Fruit fly (Drosophila melanogaster) whole organism, wandering third instar larva: ENCODE results near the gene CG32603.

Experiments
- Abd-B ChIP-seq: fragments of >200 bp; optimal IDR thresholded peaks from 2 replicates; lab custom pipeline; 2017; ENCODE audit warnings: missing biosample characterization, missing genetic modification characterization
- CG32264 ChIP-seq: fragments of 200-800 bp; sonication (Bioruptor generic); optimal IDR thresholded peaks from 2 replicates; lab custom pipeline; 2016; ENCODE audit warnings: missing biosample characterization, missing genetic modification characterization
- Dfd ChIP-seq: fragments of >200 bp; optimal IDR thresholded peaks from 2 replicates; lab custom pipeline; 2017; ENCODE audit warnings: missing biosample characterization, missing genetic modification characterization
- HLH106 ChIP-seq: fragments of 200-800 bp; optimal IDR thresholded peaks from 3 replicates; lab custom pipeline; 2019; ENCODE audit warnings: missing biosample characterization, mild to moderate bottlenecking, missing genetic modification characterization, moderate library complexity
- Myc ChIP-seq: fragments of >200 bp; optimal IDR thresholded peaks from 2 replicates; lab custom pipeline; 2017
- OdsH ChIP-seq: fragments of 200-800 bp; sonication (Bioruptor generic); optimal IDR thresholded peaks from 2 replicates; lab custom pipeline; 2016; ENCODE audit warnings: missing biosample characterization, mild to moderate bottlenecking, missing genetic modification characterization
- Sp1 ChIP-seq: fragments of 200-800 bp; sonication (Bioruptor generic); optimal IDR thresholded peaks from 3 replicates; lab custom pipeline; 2019; ENCODE audit warnings: missing biosample characterization, mild to moderate bottlenecking, missing genetic modification characterization, moderate library complexity
- br ChIP-seq: fragments of 200-800 bp; sonication (Bioruptor generic); optimal IDR thresholded peaks from 2 replicates; lab custom pipeline; 2016; ENCODE audit warnings: missing biosample characterization, missing genetic modification characterization
- foxo ChIP-seq, 2 experiments: fragments of 200-800 bp; sonication (Bioruptor generic); optimal IDR thresholded peaks; 2 replicates in 1 of 2; 3 replicates in 1 of 2; lab custom pipeline; 2016 to 2017; ENCODE audit warnings: missing biosample characterization in 2 of 2, missing genetic modification characterization in 2 of 2
- lola ChIP-seq: fragments of >200 bp; optimal IDR thresholded peaks from 2 replicates; lab custom pipeline; 2017; ENCODE audit warnings: missing biosample characterization, missing genetic modification characterization
- pan ChIP-seq: fragments of >200 bp; optimal IDR thresholded peaks from 2 replicates; lab custom pipeline; 2017
- usp ChIP-seq: fragments of >200 bp; optimal IDR thresholded peaks from 2 replicates; lab custom pipeline; 2017; ENCODE audit warnings: missing biosample characterization, missing genetic modification characterization

DNA sequence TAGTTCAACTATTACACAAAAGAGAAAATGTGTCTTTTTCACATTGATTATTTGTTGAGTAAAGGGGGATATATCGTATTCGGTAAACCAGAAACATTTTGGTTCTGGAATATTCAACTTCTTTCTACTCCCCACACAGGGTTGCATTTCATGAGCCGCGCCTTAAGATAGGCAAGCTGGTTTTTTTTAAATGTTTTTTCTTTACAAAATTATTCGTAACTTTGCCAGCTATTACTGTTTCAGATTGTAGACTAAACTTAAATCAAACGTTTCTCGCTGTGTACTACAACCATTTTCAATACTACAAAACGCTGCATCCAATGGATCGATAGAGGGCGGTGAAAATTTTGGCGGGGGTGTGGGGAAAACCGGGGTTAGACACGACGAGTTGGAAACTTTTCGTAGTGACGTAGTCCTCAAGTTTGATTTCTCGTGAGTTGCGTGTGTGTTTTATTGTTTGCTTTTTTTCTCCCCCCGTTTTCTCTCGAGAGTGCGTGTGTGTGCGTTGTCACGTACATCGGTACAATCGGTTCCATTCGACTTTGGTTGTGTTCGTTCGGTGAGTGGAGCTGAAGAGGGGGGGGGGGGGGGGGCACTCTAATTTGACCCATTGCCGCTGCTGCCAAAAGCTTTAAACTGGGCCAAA lies 29.3 kb downstream of the CG32603 start:
- no peak for TF ChIP-seq pan (lab: Kevin White, UChicago)
- no peak for TF ChIP-seq foxo (GFP tag; optimal IDR thresholded peaks at IDR 0.05; lab: Kevin White, UChicago)
- no peak for TF ChIP-seq Abd-B (GFP tag; lab: Kevin White, UChicago)
- TF ChIP-seq Sp1 (GFP tag; lab: Kevin White, UChicago), result no peak
- TF ChIP-seq br (GFP tag; lab: Kevin White, UChicago), result no peak
- no peak for TF ChIP-seq lola (GFP tag; lab: Kevin White, UChicago)
- TF ChIP-seq HLH106, result no peak
- peak; percentile 81 for TF ChIP-seq Dfd (GFP tag; lab: Kevin White, UChicago)
- no peak for TF ChIP-seq Myc (lab: Kevin White, UChicago)
- no peak for TF ChIP-seq usp (GFP tag; lab: Kevin White, UChicago)
- TF ChIP-seq OdsH (GFP tag; lab: Kevin White, UChicago), result no peak
- no peak for TF ChIP-seq CG32264 (GFP tag; lab: Kevin White, UChicago)
